Worm (Caenorhabditis elegans) whole organism, mixed stage, embryonic: Measurements from ENCODE around the gene tsp-13.

ENCODE experiments used
- ceh-83 ChIP-seq: fragments of 200-800 bp; sonication (Bioruptor generic); optimal IDR thresholded peaks from 2 replicates; lab custom pipeline; 2018; ENCODE audit warnings: mild to moderate bottlenecking, missing genetic modification characterization, missing compliant biosample characterization
- flh-1 ChIP-seq: fragments of 200-800 bp; sonication (Bioruptor generic); optimal IDR thresholded peaks from 2 replicates; lab custom pipeline; 2018; ENCODE audit warnings: mild to moderate bottlenecking, missing genetic modification characterization, moderate library complexity, missing compliant biosample characterization
- nhr-12 ChIP-seq: fragments of 150-350 bp; optimal IDR thresholded peaks from 2 replicates; lab custom pipeline; 2014; ENCODE audit warnings: missing biosample characterization, missing genetic modification characterization
- nhr-28 ChIP-seq: fragments of 150-350 bp; optimal IDR thresholded peaks from 2 replicates; lab custom pipeline; 2014; ENCODE audit warnings: missing biosample characterization, missing genetic modification characterization
- ztf-11 ChIP-seq: fragments of 150-350 bp; optimal IDR thresholded peaks from 2 replicates; lab custom pipeline; 2014; ENCODE audit warnings: missing biosample characterization, missing genetic modification characterization

DNA sequence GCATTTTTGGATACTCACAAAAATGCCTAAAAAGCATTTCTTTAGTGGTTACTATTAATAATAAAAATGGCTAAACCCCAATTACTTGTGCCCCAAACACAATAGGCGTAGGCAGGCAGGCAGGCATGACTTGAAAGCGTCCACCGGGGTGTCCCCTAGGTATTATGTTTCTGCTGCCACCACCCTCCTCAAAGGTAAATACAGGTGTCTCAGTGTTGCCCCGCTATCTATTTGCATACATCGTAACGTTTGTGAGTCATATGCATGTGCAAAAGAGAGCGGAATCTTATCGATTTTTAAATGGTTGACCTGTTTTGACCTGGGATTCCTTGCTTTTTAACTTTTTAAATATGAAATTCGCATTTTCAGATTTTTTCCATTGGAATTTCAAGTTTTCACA lies 662 bp upstream of the tsp-13 start:
- TF ChIP-seq ztf-11 (tag; lab: Kevin White, UChicago), result no peak
- TF ChIP-seq nhr-12, result no peak
- no peak for TF ChIP-seq flh-1 (GFP tag; lab: Kevin White, UChicago)
- no peak for TF ChIP-seq nhr-28 (tag; lab: Kevin White, UChicago)
- no peak for TF ChIP-seq ceh-83 (GFP tag; lab: Kevin White, UChicago)
